Fruit fly (Drosophila melanogaster): ENCODE results near the gene CG14937.

- TF ChIP-seq CG8478 (optimal IDR thresholded peaks at IDR 0.05) (no peak), CTCF (optimal IDR thresholded peaks at IDR 0.05) (no peak)
Observed at dm6 chr2L:11837413-11837812, 43.5 kb upstream of the CG14937 start, which contains the start of gene Sfp33A2.
